Worm (Caenorhabditis elegans) whole organism, midembryonic: ENCODE results near the gene erg-28.

Experiments
- T22C8.4 ChIP-seq: fragments of 200-800 bp; sonication (Bioruptor generic); IDR thresholded peaks from 2 replicates; pipeline ENCODE4 v1.3.6; 2022; ENCODE audit warnings: missing genetic modification characterization, missing compliant biosample characterization
- cog-1 ChIP-seq: sonication (generic microtip); optimal IDR thresholded peaks from 2 replicates; lab custom pipeline; 2016; ENCODE audit warnings: missing genetic modification characterization, missing compliant biosample characterization
- flt-1 ChIP-seq: fragments of 200-800 bp; sonication (Bioruptor generic); IDR thresholded peaks from 2 replicates; pipeline ENCODE4 v1.3.6; 2022; ENCODE audit warnings: missing genetic modification characterization, missing compliant biosample characterization
- klf-2 ChIP-seq: fragments of 200-800 bp; sonication (Bioruptor generic); conservative IDR thresholded peaks from 2 replicates; pipeline ENCODE4 v1.3.6; 2022; ENCODE audit warnings: missing genetic modification reagents, missing genetic modification characterization, missing compliant biosample characterization
- med-1 ChIP-seq: sonication (generic microtip); optimal IDR thresholded peaks from 2 replicates; lab custom pipeline; 2017; ENCODE audit warnings: missing genetic modification characterization, mild to moderate bottlenecking, missing compliant biosample characterization, antibody characterized with exemption, missing genetic modification reagents; ENCODE audit not compliant: insufficient read depth
- ref-1 ChIP-seq: fragments of 200-800 bp; sonication (Bioruptor generic); conservative IDR thresholded peaks from 2 replicates; pipeline ENCODE4 v1.3.6; 2022; ENCODE audit warnings: missing genetic modification reagents, missing genetic modification characterization, missing compliant biosample characterization
- tab-1 ChIP-seq: fragments of 200-800 bp; sonication (Bioruptor generic); IDR thresholded peaks from 2 replicates; pipeline ENCODE4 v1.3.6; 2022; ENCODE audit warnings: missing genetic modification characterization, missing compliant biosample characterization
- ztf-23 ChIP-seq: fragments of 200-800 bp; sonication (Bioruptor generic); IDR thresholded peaks from 2 replicates; pipeline ENCODE4 v1.3.6; 2022; ENCODE audit warnings: missing genetic modification reagents, missing genetic modification characterization, missing compliant biosample characterization
- ztf-29 ChIP-seq: fragments of 200-800 bp; sonication (Bioruptor generic); IDR thresholded peaks from 2 replicates; pipeline ENCODE4 v1.3.6; 2022; ENCODE audit warnings: missing genetic modification reagents, missing genetic modification characterization, missing compliant biosample characterization

The erg-28 gene

DNA sequence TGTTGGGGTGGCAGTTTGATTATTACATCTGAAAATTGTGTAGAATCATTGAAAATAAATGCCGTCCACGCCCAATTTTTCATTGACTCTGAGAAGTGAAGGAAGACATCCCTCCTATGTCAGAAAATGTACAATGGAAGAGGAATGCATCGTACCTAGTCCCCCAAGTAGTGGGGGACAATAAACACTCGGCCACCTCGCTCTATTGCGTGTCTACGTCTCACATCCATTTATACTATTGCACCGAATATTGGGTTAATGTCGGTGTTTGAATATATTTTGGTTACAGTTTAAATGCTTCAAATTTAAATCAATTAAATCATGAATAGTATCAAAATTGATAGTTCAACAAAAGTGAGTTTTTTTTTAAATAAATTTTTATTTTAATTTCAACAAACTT is 42.4 kb downstream of the erg-28 start, which contains the start of gene lin-25:
Gene lin-25 (plus strand): TSS at position 290 of the 400 bp plus-strand sequence.
- TF ChIP-seq ztf-23 (GFP tag; lab: Robert Waterston, UW), result no peak
- TF ChIP-seq klf-2, result no peak
- TF ChIP-seq T22C8.4, result no peak
- TF ChIP-seq ref-1 (GFP tag; lab: Robert Waterston, UW), result no peak
- TF ChIP-seq cog-1, result no peak
- TF ChIP-seq med-1, result no peak
- no peak for TF ChIP-seq tab-1 (GFP tag; lab: Robert Waterston, UW)
- no peak for TF ChIP-seq ztf-29
- no peak for TF ChIP-seq flt-1 (GFP tag; lab: Robert Waterston, UW)
